Worm (Caenorhabditis elegans): ENCODE measurements around the gene lgg-2.

- no peak for TF ChIP-seq dao-5 (tag; optimal IDR thresholded peaks at IDR 0.05)
- TF ChIP-seq him-1 (tag; optimal IDR thresholded peaks at IDR 0.05), result no peak
- TF ChIP-seq W03F9.2 (tag; optimal IDR thresholded peaks at IDR 0.05), result no peak
These were observed 36.6 kb downstream of the lgg-2 start, which contains the start of the genes F13E9.9 and F13E9.19 for ce11 chrIV:10899091-10899490.

All from whole organism, L4/young adult.